Worm (Caenorhabditis elegans) whole organism, L2 larva: ENCODE measurements around the gene R04E5.8.

Source experiments
- C34F6.9 ChIP-seq: fragments of 150-350 bp; optimal IDR thresholded peaks from 2 replicates; lab custom pipeline; 2014; ENCODE audit warnings: missing biosample characterization, missing genetic modification characterization
- F13H6.1 ChIP-seq: sonication (generic microtip); optimal IDR thresholded peaks from 2 replicates; lab custom pipeline; 2016; ENCODE audit warnings: missing genetic modification characterization, missing compliant biosample characterization
- R02D3.7 ChIP-seq: fragments of 150-350 bp; optimal IDR thresholded peaks from 2 replicates; lab custom pipeline; 2014; ENCODE audit warnings: missing biosample characterization, missing genetic modification characterization
- Y55F3AM.14 ChIP-seq: fragments of 200-800 bp; sonication (Bioruptor generic); optimal IDR thresholded peaks from 2 replicates; lab custom pipeline; 2018; ENCODE audit warnings: mild to moderate bottlenecking, missing genetic modification characterization, missing compliant biosample characterization
- alr-1 ChIP-seq: fragments of 150-350 bp; optimal IDR thresholded peaks from 2 replicates; lab custom pipeline; 2014; ENCODE audit warnings: missing biosample characterization, missing genetic modification characterization
- aly-2 ChIP-seq: fragments of 150-350 bp; optimal IDR thresholded peaks from 2 replicates; lab custom pipeline; 2014; ENCODE audit warnings: missing biosample characterization, missing genetic modification characterization
- blmp-1 ChIP-seq: sonication (generic microtip); optimal IDR thresholded peaks from 2 replicates; lab custom pipeline; 2017; ENCODE audit warnings: missing genetic modification characterization, mild to moderate bottlenecking, missing compliant biosample characterization, antibody characterized with exemption, moderate library complexity; ENCODE audit not compliant: insufficient read depth
- ceh-16 ChIP-seq: fragments of 150-350 bp; optimal IDR thresholded peaks from 2 replicates; lab custom pipeline; 2014; ENCODE audit warnings: missing biosample characterization, missing genetic modification characterization
- ceh-82 ChIP-seq: fragments of 150-350 bp; optimal IDR thresholded peaks from 2 replicates; lab custom pipeline; 2014; ENCODE audit warnings: missing biosample characterization, missing genetic modification characterization
- crh-2 ChIP-seq: sonication (generic microtip); optimal IDR thresholded peaks from 2 replicates; lab custom pipeline; 2017; ENCODE audit warnings: missing biosample characterization, missing genetic modification characterization
- egl-27 ChIP-seq: sonication (generic microtip); optimal IDR thresholded peaks from 3 replicates; lab custom pipeline; 2017; ENCODE audit warnings: missing biosample characterization, missing genetic modification reagents, missing genetic modification characterization
- elt-1 ChIP-seq: fragments of 150-350 bp; optimal IDR thresholded peaks from 2 replicates; lab custom pipeline; 2014; ENCODE audit warnings: missing biosample characterization, missing genetic modification characterization
- elt-3 ChIP-seq: sonication (generic microtip); optimal IDR thresholded peaks from 2 replicates; lab custom pipeline; 2017; ENCODE audit warnings: missing biosample characterization, missing genetic modification characterization
- fos-1 ChIP-seq: fragments of 150-350 bp; optimal IDR thresholded peaks from 2 replicates; lab custom pipeline; 2014; ENCODE audit warnings: missing biosample characterization, missing genetic modification characterization
- gmeb-1 ChIP-seq: fragments of 150-350 bp; optimal IDR thresholded peaks from 2 replicates; lab custom pipeline; 2014; ENCODE audit warnings: missing biosample characterization, missing genetic modification characterization
- lsy-2 ChIP-seq, 2 experiments: fragments of 150-350 bp in 1 of 2; sonication (generic microtip) in 1 of 2; optimal IDR thresholded peaks; 2 replicates each; lab custom pipeline; 2014 to 2017; ENCODE audit warnings: missing biosample characterization in 2 of 2, missing genetic modification characterization in 2 of 2
- mab-5 ChIP-seq: fragments of 150-350 bp; optimal IDR thresholded peaks from 2 replicates; lab custom pipeline; 2014; ENCODE audit warnings: missing biosample characterization, missing genetic modification characterization
- mbf-1 ChIP-seq: sonication (generic microtip); optimal IDR thresholded peaks from 2 replicates; lab custom pipeline; 2017; ENCODE audit warnings: missing biosample characterization, missing genetic modification characterization
- mdl-1 ChIP-seq, 2 experiments: fragments of 150-350 bp in 1 of 2; sonication (generic microtip) in 1 of 2; optimal IDR thresholded peaks; 2 replicates each; lab custom pipeline; 2017; ENCODE audit warnings: missing biosample characterization in 2 of 2, missing genetic modification characterization in 2 of 2
- nhr-12 ChIP-seq: fragments of 150-350 bp; optimal IDR thresholded peaks from 2 replicates; lab custom pipeline; 2014; ENCODE audit warnings: missing biosample characterization, missing genetic modification characterization
- nhr-129 ChIP-seq: fragments of 150-350 bp; optimal IDR thresholded peaks from 2 replicates; lab custom pipeline; 2014; ENCODE audit warnings: missing biosample characterization, missing genetic modification characterization
- nhr-21 ChIP-seq: fragments of 150-350 bp; optimal IDR thresholded peaks from 2 replicates; lab custom pipeline; 2014; ENCODE audit warnings: missing biosample characterization, missing genetic modification characterization
- nhr-25 ChIP-seq: fragments of 150-350 bp; sonication (generic microtip); optimal IDR thresholded peaks from 3 replicates; lab custom pipeline; 2014; ENCODE audit warnings: missing biosample characterization, missing genetic modification characterization
- nhr-6 ChIP-seq: fragments of 150-350 bp; optimal IDR thresholded peaks from 2 replicates; lab custom pipeline; 2014; ENCODE audit warnings: missing biosample characterization, missing genetic modification characterization
- nhr-77 ChIP-seq: fragments of 150-350 bp; optimal IDR thresholded peaks from 2 replicates; lab custom pipeline; 2014; ENCODE audit warnings: missing biosample characterization, missing genetic modification characterization
- sem-4 ChIP-seq: fragments of 150-350 bp; optimal IDR thresholded peaks from 2 replicates; lab custom pipeline; 2014; ENCODE audit warnings: missing biosample characterization, missing genetic modification reagents, missing genetic modification characterization
- skn-1 ChIP-seq: sonication (generic microtip); optimal IDR thresholded peaks from 2 replicates; lab custom pipeline; 2017; ENCODE audit warnings: missing biosample characterization, missing genetic modification characterization
- sma-9 ChIP-seq, 2 experiments: fragments of 150-350 bp in 1 of 2; sonication (generic microtip) in 1 of 2; optimal IDR thresholded peaks; 2 replicates each; lab custom pipeline; 2014 to 2016; ENCODE audit warnings: missing genetic modification characterization in 2 of 2, mild to moderate bottlenecking in 1 of 2, missing biosample characterization in 1 of 2, missing compliant biosample characterization in 1 of 2, missing genetic modification reagents in 1 of 2, moderate library complexity in 1 of 2
- unc-55 ChIP-seq: fragments of 150-350 bp; sonication (generic microtip); optimal IDR thresholded peaks from 3 replicates; lab custom pipeline; 2014; ENCODE audit warnings: missing biosample characterization, missing genetic modification reagents, missing genetic modification characterization
- unc-62 ChIP-seq: fragments of 150-350 bp; optimal IDR thresholded peaks from 2 replicates; lab custom pipeline; 2014; ENCODE audit warnings: missing biosample characterization, missing genetic modification reagents, missing genetic modification characterization
- zag-1 ChIP-seq: fragments of 150-350 bp; optimal IDR thresholded peaks from 2 replicates; lab custom pipeline; 2014; ENCODE audit warnings: missing biosample characterization, missing genetic modification characterization
- ztf-11 ChIP-seq: sonication (generic microtip); optimal IDR thresholded peaks from 2 replicates; lab custom pipeline; 2017; ENCODE audit warnings: missing biosample characterization, missing genetic modification characterization
- ztf-4 ChIP-seq: fragments of 150-350 bp; optimal IDR thresholded peaks from 2 replicates; lab custom pipeline; 2014; ENCODE audit warnings: missing biosample characterization, missing genetic modification characterization

R04E5.8 gene

DNA sequence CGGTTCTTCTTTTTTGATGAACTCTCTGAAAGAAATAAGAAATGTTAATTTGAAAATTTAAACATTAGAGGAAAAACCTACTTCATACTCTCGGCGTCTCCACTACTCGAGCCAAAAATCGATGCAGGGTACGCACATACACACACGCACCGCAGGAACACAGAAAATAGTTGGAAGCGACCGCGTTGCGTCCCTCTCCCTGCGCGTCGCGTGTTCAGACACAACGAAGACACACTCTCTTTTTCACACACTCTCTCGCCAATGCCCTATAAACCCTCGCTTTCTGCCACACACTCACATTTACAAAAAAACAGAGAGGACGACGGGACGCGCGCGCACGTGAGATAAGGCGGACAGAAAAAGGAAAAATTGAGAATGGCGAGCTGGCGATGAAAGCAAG is 5.0 kb upstream of the R04E5.8 start, which contains the start of gene R04E5.9 (continued):
- TF ChIP-seq mab-5 (peak; percentile 48), nhr-25 (peak; percentile 64), blmp-1 (peak; percentile 49), alr-1 (tag; lab: Kevin White, UChicago) (no peak), aly-2 (no peak), fos-1 (peak; percentile 92)

DNA sequence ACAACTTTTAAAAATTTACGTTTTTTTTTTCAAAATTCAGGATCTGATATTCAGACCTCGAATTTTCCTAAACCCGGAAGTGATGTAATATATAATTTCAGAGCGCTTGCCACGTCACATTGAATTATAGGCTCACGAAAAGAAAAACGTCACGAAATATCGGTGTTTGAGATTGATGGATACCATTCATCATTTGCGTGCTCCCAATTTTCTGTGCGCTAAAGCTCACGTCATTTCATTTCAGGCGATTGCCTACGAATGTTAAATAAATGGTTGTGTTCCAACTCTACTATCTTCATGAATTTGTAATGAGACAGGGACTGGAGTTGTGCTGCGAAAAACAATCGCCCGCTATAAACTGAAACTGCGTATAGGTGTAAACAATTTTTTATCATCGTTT is 2.8 kb upstream of the R04E5.8 start:
- TF ChIP-seq unc-55 (GFP tag; lab: Kevin White, UChicago): peak; percentile 36
- no peak for TF ChIP-seq R02D3.7 (tag; lab: Kevin White, UChicago)
- TF ChIP-seq ceh-82 (tag; lab: Kevin White, UChicago): no peak

ce11 chrX:8805475-8805874 is 445 bp downstream of the R04E5.8 start:
- TF ChIP-seq nhr-25: no peak
- TF ChIP-seq crh-2 (tag; lab: Kevin White, UChicago): no peak
- TF ChIP-seq skn-1 (tag; lab: Kevin White, UChicago): no peak
- TF ChIP-seq ceh-82 (tag; lab: Kevin White, UChicago): no peak
- no peak for TF ChIP-seq sem-4 (tag; lab: Kevin White, UChicago)
- no peak for TF ChIP-seq mdl-1 (tag; optimal IDR thresholded peaks at IDR 0.05; lab: Kevin White, UChicago)
- no peak for TF ChIP-seq gmeb-1 (tag; lab: Kevin White, UChicago)
- no peak for TF ChIP-seq elt-1 (tag; lab: Kevin White, UChicago)
- no peak for TF ChIP-seq ztf-4 (tag; lab: Kevin White, UChicago)
- TF ChIP-seq fos-1: no peak
- TF ChIP-seq nhr-21 (tag; lab: Kevin White, UChicago): no peak
- no peak for TF ChIP-seq zag-1 (tag; lab: Kevin White, UChicago)
- no peak for TF ChIP-seq alr-1 (tag; lab: Kevin White, UChicago)
- TF ChIP-seq nhr-6 (tag; lab: Kevin White, UChicago): no peak
- no peak for TF ChIP-seq Y55F3AM.14

DNA sequence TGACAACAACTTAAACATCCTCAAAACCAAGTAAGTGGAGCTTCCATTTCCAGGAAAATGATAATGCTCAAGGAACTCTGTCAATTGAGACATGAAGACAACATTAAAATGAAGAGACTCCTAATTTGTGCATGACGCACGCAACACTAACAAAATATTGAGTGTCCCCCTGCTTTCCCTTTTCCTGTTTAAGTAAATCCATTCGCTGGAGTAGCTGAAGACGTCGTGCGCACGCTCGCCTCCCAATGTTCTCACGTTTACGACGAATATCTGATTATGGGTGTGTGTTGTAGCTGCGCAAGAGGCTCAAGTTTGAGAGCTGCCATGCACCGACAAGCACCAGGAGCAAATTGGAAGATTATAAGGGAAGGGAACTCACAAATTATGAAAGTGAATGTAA is 4.9 kb downstream of the R04E5.8 start:
- TF ChIP-seq egl-27 (tag; lab: Kevin White, UChicago) (peak; percentile 32), sma-9 (GFP tag; optimal IDR thresholded peaks at IDR 0.05; lab: Kevin White, UChicago) (peak; percentile 46), sma-9 (tag; optimal IDR thresholded peaks at IDR 0.05; lab: Kevin White, UChicago) (no peak), mbf-1 (no peak), C34F6.9 (tag; lab: Kevin White, UChicago) (peak; percentile 20), lsy-2 (tag; optimal IDR thresholded peaks at IDR 0.05; lab: Kevin White, UChicago) (peak in 1 of 2 experiments; percentile 40), mdl-1 (tag; optimal IDR thresholded peaks at IDR 0.05; lab: Kevin White, UChicago) (peak in 1 of 2 experiments; percentile 7), elt-1 (tag; lab: Kevin White, UChicago) (no peak)

- no peak for TF ChIP-seq ceh-16 (tag; lab: Kevin White, UChicago)
Measured at ce11 chrX:8800355-8800754, 5.6 kb downstream of the R04E5.8 start.

DNA sequence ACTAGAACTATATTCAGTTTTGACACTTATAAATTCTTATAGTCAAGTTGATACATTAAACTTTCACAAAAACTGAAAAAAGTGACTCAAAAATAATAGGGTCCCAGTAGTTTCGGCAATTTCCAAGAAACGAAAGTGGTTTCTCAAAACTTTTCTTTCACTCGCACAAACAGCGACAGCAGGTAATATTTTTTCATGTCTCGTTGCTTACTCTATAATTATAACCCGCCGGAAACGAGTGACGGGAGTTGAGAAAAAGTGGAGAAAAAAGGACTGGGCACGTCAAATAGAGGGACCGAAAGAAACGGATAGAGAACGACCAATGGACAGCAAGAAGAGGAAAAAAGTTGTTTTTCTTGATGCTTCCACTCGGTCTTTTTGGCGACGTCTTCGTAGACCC is 6.0 kb downstream of the R04E5.8 start:
- TF ChIP-seq mab-5 (no peak), nhr-77 (tag; lab: Kevin White, UChicago) (no peak), alr-1 (tag; lab: Kevin White, UChicago) (no peak), elt-1 (tag; lab: Kevin White, UChicago) (no peak), ceh-16 (tag; lab: Kevin White, UChicago) (no peak), nhr-129 (tag; lab: Kevin White, UChicago) (no peak), blmp-1 (no peak), unc-62 (no peak), F13H6.1 (tag; lab: Kevin White, UChicago) (no peak), ztf-11 (tag; lab: Kevin White, UChicago) (no peak), crh-2 (tag; lab: Kevin White, UChicago) (no peak), ztf-4 (tag; lab: Kevin White, UChicago) (no peak), gmeb-1 (tag; lab: Kevin White, UChicago) (no peak), elt-3 (tag; lab: Kevin White, UChicago) (no peak), zag-1 (tag; lab: Kevin White, UChicago) (no peak), egl-27 (tag; lab: Kevin White, UChicago) (no peak), nhr-12 (tag; lab: Kevin White, UChicago) (no peak)
